Fruit fly (Drosophila melanogaster) whole organism, embryonic: Measurements from ENCODE around the gene CG44040.

Experiments
- CG11696 ChIP-seq: fragments of 200-800 bp; sonication (Bioruptor generic); IDR thresholded peaks from 2 replicates; pipeline ENCODE4 v1.3.6; 2022; ENCODE audit warnings: missing biosample characterization, missing genetic modification characterization
- CG18262 ChIP-seq: fragments of 200-800 bp; optimal IDR thresholded peaks from 3 replicates; lab custom pipeline; 2019; ENCODE audit warnings: missing biosample characterization, mild to moderate bottlenecking, missing genetic modification characterization, moderate library complexity
- CG30431 ChIP-seq: fragments of 200-800 bp; sonication (Bioruptor generic); optimal IDR thresholded peaks from 2 replicates; lab custom pipeline; 2017; ENCODE audit warnings: missing biosample characterization, missing genetic modification characterization
- Doc2 ChIP-seq: fragments of 200-800 bp; sonication (Bioruptor generic); IDR thresholded peaks from 2 replicates; pipeline ENCODE4 v1.3.6; 2022; ENCODE audit warnings: missing biosample characterization, missing genetic modification characterization
- Side ChIP-seq: fragments of 200-800 bp; sonication (Bioruptor generic); optimal IDR thresholded peaks from 2 replicates; lab custom pipeline; 2016; ENCODE audit warnings: missing biosample characterization, missing genetic modification characterization
- otp ChIP-seq: fragments of 200-800 bp; sonication (Bioruptor generic); IDR thresholded peaks from 3 replicates; pipeline ENCODE4, ENCODE4 v1.3.6; 2022; ENCODE audit warnings: missing biosample characterization, missing genetic modification characterization
- ttk ChIP-seq: fragments of 200-800 bp; sonication (Bioruptor generic); IDR thresholded peaks from 2 replicates; pipeline ENCODE4 v2.1.2; 2022; ENCODE audit warnings: missing biosample characterization, missing genetic modification characterization

DNA sequence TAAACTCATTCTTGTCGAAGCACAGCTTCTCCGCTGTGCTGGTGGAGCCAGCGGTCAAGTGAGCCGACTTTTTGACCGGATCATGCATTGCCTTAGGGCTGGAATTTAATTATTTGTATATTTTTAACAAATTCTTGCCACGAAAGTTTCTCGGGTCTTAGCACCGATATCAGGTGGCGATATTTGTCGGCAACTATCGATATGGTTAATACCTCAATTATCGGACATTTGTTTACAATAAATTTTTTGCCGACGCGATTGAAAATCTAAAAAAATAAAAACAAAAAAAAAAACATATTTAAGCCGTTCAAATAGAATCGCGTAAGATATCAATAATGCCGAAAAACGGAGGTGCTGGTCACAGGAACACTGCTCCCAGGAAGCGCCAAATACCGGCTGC lies 41.3 kb downstream of the CG44040 start, which contains the start of the genes Cog2 and Trax:
- no peak for TF ChIP-seq Doc2 (GFP tag; lab: Robert Waterston, UW)
- TF ChIP-seq otp: no peak
- TF ChIP-seq ttk: no peak
- TF ChIP-seq CG30431 (GFP tag; lab: Kevin White, UChicago): no peak
- TF ChIP-seq CG11696: no peak
- TF ChIP-seq CG18262 (tag; lab: Kevin White, UChicago): no peak
- no peak for TF ChIP-seq Side
